Worm (Caenorhabditis elegans) whole organism, L2 larva: Measurements from ENCODE around the gene kin-5.

Source experiments
- ceh-82 ChIP-seq: fragments of 150-350 bp; optimal IDR thresholded peaks from 2 replicates; lab custom pipeline; 2014; ENCODE audit warnings: missing biosample characterization, missing genetic modification characterization
- elt-1 ChIP-seq: fragments of 150-350 bp; optimal IDR thresholded peaks from 2 replicates; lab custom pipeline; 2014; ENCODE audit warnings: missing biosample characterization, missing genetic modification characterization
- lin-39 ChIP-seq: fragments of 150-350 bp; optimal IDR thresholded peaks from 2 replicates; lab custom pipeline; 2014; ENCODE audit warnings: missing biosample characterization, missing genetic modification reagents, missing genetic modification characterization
- lsy-2 ChIP-seq, 2 experiments: fragments of 150-350 bp in 1 of 2; sonication (generic microtip) in 1 of 2; optimal IDR thresholded peaks; 2 replicates each; lab custom pipeline; 2014 to 2017; ENCODE audit warnings: missing biosample characterization in 2 of 2, missing genetic modification characterization in 2 of 2
- mbf-1 ChIP-seq: sonication (generic microtip); optimal IDR thresholded peaks from 2 replicates; lab custom pipeline; 2017; ENCODE audit warnings: missing biosample characterization, missing genetic modification characterization
- skn-1 ChIP-seq: sonication (generic microtip); optimal IDR thresholded peaks from 2 replicates; lab custom pipeline; 2017; ENCODE audit warnings: missing biosample characterization, missing genetic modification characterization
- unc-39 ChIP-seq: fragments of 150-350 bp; optimal IDR thresholded peaks from 2 replicates; lab custom pipeline; 2014; ENCODE audit warnings: missing biosample characterization, missing genetic modification characterization
- unc-55 ChIP-seq: fragments of 150-350 bp; sonication (generic microtip); optimal IDR thresholded peaks from 3 replicates; lab custom pipeline; 2014; ENCODE audit warnings: missing biosample characterization, missing genetic modification reagents, missing genetic modification characterization
- unc-62 ChIP-seq: fragments of 150-350 bp; optimal IDR thresholded peaks from 2 replicates; lab custom pipeline; 2014; ENCODE audit warnings: missing biosample characterization, missing genetic modification reagents, missing genetic modification characterization

DNA sequence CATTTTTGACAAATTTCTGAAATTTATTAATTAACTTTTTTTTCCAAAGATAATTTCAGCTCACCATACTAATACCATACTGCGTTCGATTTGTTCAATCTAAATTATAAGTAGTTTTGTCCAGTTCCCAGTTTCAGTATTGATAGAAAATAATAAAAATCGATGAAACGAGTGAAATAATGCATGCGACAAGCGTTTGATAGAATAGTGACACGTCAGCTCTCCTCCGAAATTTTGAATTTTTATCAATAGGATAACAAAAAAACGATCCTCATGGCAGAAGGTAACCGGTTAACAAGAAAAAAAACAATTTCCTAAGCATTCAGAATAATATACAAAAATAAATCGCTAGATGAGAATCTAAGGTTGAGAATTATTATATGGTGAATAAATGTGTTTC, 32.8 kb upstream of the kin-5 start, which contains the start of gene C47E12.3:
- TF ChIP-seq skn-1 = no peak
- no peak for TF ChIP-seq ceh-82 (tag; lab: Kevin White, UChicago)
- no peak for TF ChIP-seq unc-39 (tag; lab: Kevin White, UChicago)
- no peak for TF ChIP-seq unc-55 (GFP tag; lab: Kevin White, UChicago)
- TF ChIP-seq lin-39 (tag; lab: Kevin White, UChicago) = no peak
- TF ChIP-seq lsy-2 (tag; optimal IDR thresholded peaks at IDR 0.05; lab: Kevin White, UChicago) = no peak
- TF ChIP-seq mbf-1 (tag; lab: Kevin White, UChicago) = no peak
- no peak for TF ChIP-seq elt-1 (tag; lab: Kevin White, UChicago)
- TF ChIP-seq unc-62 (GFP tag; lab: Kevin White, UChicago) = no peak
